Fruit fly (Drosophila melanogaster) whole organism, wandering third instar larva: ENCODE data around the gene CG43116.

Experiments used
- CrebA ChIP-seq: fragments of 200-800 bp; sonication (Bioruptor generic); optimal IDR thresholded peaks from 2 replicates; lab custom pipeline; 2016; ENCODE audit warnings: missing biosample characterization, mild to moderate bottlenecking, missing genetic modification characterization, borderline replicate concordance
- Hr83 ChIP-seq: fragments of 200-300 bp; sonication (Bioruptor generic); optimal IDR thresholded peaks from 2 replicates; lab custom pipeline; 2016; ENCODE audit warnings: missing biosample characterization, mild to moderate bottlenecking, missing genetic modification characterization, moderate library complexity; ENCODE audit not compliant: poor library complexity, severe bottlenecking
- Mio ChIP-seq: sonication (Bioruptor generic); optimal IDR thresholded peaks from 2 replicates; lab custom pipeline; 2016; ENCODE audit warnings: missing biosample characterization, missing genetic modification characterization
- h ChIP-seq: fragments of 200-800 bp; sonication (Bioruptor generic); optimal IDR thresholded peaks from 3 replicates; lab custom pipeline; 2016; ENCODE audit warnings: missing biosample characterization, mild to moderate bottlenecking, missing genetic modification characterization
- pan ChIP-seq: fragments of >200 bp; optimal IDR thresholded peaks from 2 replicates; lab custom pipeline; 2017
- sv ChIP-seq: fragments of 200-800 bp; sonication (Bioruptor generic); optimal IDR thresholded peaks from 3 replicates; lab custom pipeline; 2016; ENCODE audit warnings: missing biosample characterization, missing genetic modification characterization

dm6 chr3R:26013664-26013948 lies 16.8 kb upstream of the CG43116 start:
- no peak for TF ChIP-seq CrebA (GFP tag; lab: Kevin White, UChicago)
- TF ChIP-seq Hr83 (GFP tag; lab: Kevin White, UChicago): no peak
- TF ChIP-seq h (GFP tag; lab: Kevin White, UChicago): no peak
- no peak for TF ChIP-seq sv
- TF ChIP-seq Mio (GFP tag; lab: Kevin White, UChicago): no peak
- no peak for TF ChIP-seq pan (lab: Kevin White, UChicago)
